Fruit fly (Drosophila melanogaster) whole organism: ENCODE data around the gene Dcr-1.

Experiments
- CG8478 ChIP-seq: fragments of >200 bp; optimal IDR thresholded peaks from 2 replicates; lab custom pipeline; 2018; ENCODE audit warnings: inconsistent platforms
- Dll ChIP-seq: fragments of >200 bp; optimal IDR thresholded peaks from 2 replicates; lab custom pipeline; 2017
- EcR ChIP-seq, 2 experiments: fragments of >200 bp; optimal IDR thresholded peaks; 2 replicates each; lab custom pipeline; 2017; ENCODE audit warnings: missing biosample characterization in 2 of 2, missing genetic modification characterization in 2 of 2, missing genetic modification reagents in 2 of 2
- pan ChIP-seq: fragments of >200 bp; optimal IDR thresholded peaks from 2 replicates; lab custom pipeline; 2017
- psq ChIP-seq: fragments of >200 bp; optimal IDR thresholded peaks from 2 replicates; lab custom pipeline; 2017
- usp ChIP-seq: fragments of >200 bp; optimal IDR thresholded peaks from 2 replicates; lab custom pipeline; 2017; ENCODE audit warnings: missing biosample characterization, missing genetic modification characterization, mixed read lengths

Dcr-1 gene

DNA sequence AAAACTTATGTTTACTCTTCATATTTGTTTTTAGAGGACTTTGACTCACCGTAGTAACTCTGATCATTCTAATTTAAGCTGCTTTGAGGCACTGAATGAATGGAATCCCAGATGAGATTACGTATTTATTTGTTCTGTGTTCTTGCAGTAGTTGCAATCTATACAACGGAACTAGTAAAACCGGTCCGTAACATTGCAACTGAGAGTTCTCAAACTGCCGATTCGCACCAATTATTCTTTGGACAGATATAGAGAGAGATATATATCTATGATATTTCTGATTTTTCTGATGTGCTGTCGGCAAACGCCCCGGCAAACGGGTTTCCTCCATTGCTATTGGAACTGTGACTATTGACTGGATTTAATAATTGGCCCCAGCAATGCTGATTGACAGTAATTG lies 26.7 kb upstream of the Dcr-1 start, which contains the start of gene CG13841:
Gene CG13841, minus strand, starts transcription at position 101 of the 400 bp plus-strand sequence.
- TF ChIP-seq usp (GFP tag; lab: Kevin White, UChicago) (no peak), psq (no peak), Dll (no peak), EcR (GFP tag; optimal IDR thresholded peaks at IDR 0.05; lab: Kevin White, UChicago) (no peak), pan (lab: Kevin White, UChicago) (no peak), CG8478 (lab: Kevin White, UChicago) (no peak)

DNA sequence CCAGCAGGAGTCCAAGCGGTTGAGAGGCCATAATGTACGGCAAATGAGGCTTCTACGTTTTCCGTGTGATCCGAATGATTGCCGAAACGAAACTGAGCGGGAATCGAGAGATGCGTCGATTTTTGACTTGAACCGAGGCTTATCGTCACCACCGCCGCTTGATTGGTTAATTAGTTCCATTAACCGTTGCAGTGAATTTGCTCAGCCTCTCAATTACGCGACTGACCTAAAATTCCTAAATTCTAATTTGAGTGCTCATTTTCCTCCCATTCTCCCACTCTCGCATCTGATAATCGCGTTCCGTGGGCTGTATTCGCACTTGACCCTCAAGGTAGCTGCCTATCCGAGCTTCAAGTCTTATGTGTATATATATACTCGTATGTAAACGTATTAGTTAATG lies 25.2 kb upstream of the Dcr-1 start, which contains the start of gene Nepl15:
Gene Nepl15, minus strand, starts transcription at position 101 of the 400 bp plus-strand sequence.
- no peak for TF ChIP-seq Dll
- TF ChIP-seq pan (lab: Kevin White, UChicago): no peak
- TF ChIP-seq EcR (GFP tag; optimal IDR thresholded peaks at IDR 0.05; lab: Kevin White, UChicago): no peak
- no peak for TF ChIP-seq usp (GFP tag; lab: Kevin White, UChicago)
- TF ChIP-seq CG8478 (lab: Kevin White, UChicago): no peak
- TF ChIP-seq psq: no peak

DNA sequence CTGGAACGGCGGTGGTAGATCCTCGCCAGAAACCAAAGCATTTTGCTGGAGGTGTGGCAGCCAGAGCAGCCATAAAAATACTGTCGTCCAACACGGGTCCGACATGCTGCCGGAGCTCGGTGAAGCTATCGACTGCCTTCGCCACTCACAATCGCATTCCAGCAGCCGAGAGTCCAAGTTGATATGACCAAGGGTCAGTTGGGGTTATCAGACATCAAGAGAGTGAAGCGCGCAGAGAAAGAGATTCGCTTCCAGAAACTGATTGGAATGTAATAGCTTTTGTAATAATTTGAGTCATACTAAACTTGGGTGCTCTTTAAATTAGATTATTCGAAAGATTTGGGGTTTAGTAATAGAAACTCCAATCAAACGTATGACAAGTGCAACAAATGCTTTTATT lies 22.7 kb upstream of the Dcr-1 start, which contains the start of gene Nepl14:
Gene Nepl14, minus strand, starts transcription at position 125 of the 400 bp plus-strand sequence.
- TF ChIP-seq Dll: no peak
- TF ChIP-seq psq: no peak
- no peak for TF ChIP-seq EcR (GFP tag; optimal IDR thresholded peaks at IDR 0.05; lab: Kevin White, UChicago)
- no peak for TF ChIP-seq pan (lab: Kevin White, UChicago)
- TF ChIP-seq usp (GFP tag; lab: Kevin White, UChicago): no peak
- TF ChIP-seq CG8478 (lab: Kevin White, UChicago): no peak

DNA sequence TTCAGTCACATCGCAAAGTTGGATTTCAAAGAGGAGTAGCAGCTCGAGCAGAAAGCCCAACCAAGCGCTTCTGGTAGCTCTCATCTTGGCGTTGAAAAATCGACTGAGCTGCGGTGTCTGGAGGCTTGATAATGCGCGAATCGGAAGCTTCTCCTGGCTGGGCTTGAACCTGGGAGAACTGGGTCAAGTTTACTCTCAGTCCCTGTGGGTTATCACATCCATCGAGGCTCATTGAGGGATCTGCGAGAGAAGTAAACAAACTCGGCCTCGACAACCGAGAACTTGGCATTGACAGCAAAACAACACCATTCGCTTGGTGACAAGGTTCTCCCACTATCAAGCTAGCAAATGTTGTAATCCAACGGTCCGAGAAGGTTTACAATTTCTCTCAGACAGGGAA lies 20.1 kb upstream of the Dcr-1 start, which contains the start of gene Nepl13:
Gene Nepl13, minus strand, starts transcription at position 89 of the 400 bp plus-strand sequence.
- TF ChIP-seq psq: no peak
- TF ChIP-seq Dll: no peak
- no peak for TF ChIP-seq CG8478 (lab: Kevin White, UChicago)
- no peak for TF ChIP-seq pan (lab: Kevin White, UChicago)
- no peak for TF ChIP-seq usp (GFP tag; lab: Kevin White, UChicago)
- no peak for TF ChIP-seq EcR (GFP tag; optimal IDR thresholded peaks at IDR 0.05; lab: Kevin White, UChicago)

DNA sequence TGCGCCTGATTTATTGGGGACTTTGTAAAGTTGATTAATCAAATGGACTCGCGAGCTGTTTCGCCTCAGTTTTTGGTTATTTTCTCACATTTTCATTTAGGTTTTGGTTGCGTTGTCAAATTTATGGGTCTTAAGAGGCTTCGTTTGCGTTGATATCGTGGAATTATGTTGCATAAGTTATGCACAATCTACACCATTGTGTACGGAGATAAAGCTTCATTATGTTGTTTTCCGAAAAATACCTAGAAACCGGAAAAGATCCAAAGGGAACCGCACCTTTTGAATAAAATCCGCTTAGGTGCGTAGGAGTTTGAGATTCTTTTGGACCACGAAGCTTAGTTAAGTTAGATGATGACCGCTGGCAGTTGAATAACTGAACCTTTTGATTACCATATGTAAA lies 16.2 kb upstream of the Dcr-1 start:
- TF ChIP-seq Dll (no peak), usp (GFP tag; lab: Kevin White, UChicago) (no peak), pan (lab: Kevin White, UChicago) (no peak), psq (no peak), CG8478 (lab: Kevin White, UChicago) (no peak), EcR (GFP tag; optimal IDR thresholded peaks at IDR 0.05; lab: Kevin White, UChicago) (no peak)

DNA sequence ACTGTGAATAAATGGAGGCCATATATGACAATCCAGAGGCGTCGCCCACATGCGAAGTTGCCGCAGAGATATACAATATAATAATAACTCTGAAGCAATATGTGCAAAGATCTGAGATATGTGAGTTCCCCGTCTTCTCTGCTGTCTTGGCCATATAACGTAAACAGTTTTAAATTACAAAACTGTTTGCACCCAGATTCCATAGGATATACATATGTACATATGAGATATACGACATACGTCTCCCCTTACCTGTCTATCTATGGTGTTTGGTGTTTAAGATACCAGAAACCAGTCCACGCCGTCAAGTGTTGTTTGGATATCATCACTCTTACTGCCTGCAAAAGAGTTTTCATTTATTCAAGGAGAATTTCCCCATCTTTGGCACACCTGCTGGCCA lies 15.4 kb upstream of the Dcr-1 start:
- TF ChIP-seq CG8478 (lab: Kevin White, UChicago): no peak
- no peak for TF ChIP-seq psq
- TF ChIP-seq Dll: no peak
- TF ChIP-seq pan (lab: Kevin White, UChicago): no peak
- no peak for TF ChIP-seq EcR (GFP tag; optimal IDR thresholded peaks at IDR 0.05; lab: Kevin White, UChicago)
- no peak for TF ChIP-seq usp (GFP tag; lab: Kevin White, UChicago)

DNA sequence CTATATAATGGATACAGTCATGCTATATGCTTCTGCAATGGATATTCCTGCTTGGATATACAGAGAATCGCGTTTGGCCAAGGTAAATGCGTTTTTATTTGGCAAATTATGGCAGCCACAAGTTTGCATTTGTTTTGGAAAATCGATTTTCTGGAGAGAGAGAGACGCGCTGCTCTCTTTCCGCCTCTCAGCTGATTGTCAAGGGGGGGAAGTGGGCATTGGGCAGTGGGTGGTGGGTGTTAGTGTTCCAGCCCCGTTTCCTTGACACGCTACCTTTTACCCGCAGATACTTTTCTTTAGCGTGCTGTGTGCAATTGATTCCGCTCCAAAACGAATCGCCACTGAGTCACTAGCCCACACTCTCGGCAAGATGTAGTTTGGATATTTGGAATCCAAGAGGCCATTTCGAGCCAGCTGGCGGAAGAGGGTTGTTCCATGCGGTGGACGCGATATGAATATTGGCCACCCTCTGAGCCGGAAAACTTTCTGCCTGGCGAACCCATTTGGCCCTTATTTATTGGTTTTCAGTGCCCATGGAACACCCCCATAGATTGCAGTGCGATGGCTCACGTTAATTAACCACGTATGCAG lies 14.4 kb upstream of the Dcr-1 start:
- no peak for TF ChIP-seq CG8478 (lab: Kevin White, UChicago)
- TF ChIP-seq Dll: peak; percentile 27

DNA sequence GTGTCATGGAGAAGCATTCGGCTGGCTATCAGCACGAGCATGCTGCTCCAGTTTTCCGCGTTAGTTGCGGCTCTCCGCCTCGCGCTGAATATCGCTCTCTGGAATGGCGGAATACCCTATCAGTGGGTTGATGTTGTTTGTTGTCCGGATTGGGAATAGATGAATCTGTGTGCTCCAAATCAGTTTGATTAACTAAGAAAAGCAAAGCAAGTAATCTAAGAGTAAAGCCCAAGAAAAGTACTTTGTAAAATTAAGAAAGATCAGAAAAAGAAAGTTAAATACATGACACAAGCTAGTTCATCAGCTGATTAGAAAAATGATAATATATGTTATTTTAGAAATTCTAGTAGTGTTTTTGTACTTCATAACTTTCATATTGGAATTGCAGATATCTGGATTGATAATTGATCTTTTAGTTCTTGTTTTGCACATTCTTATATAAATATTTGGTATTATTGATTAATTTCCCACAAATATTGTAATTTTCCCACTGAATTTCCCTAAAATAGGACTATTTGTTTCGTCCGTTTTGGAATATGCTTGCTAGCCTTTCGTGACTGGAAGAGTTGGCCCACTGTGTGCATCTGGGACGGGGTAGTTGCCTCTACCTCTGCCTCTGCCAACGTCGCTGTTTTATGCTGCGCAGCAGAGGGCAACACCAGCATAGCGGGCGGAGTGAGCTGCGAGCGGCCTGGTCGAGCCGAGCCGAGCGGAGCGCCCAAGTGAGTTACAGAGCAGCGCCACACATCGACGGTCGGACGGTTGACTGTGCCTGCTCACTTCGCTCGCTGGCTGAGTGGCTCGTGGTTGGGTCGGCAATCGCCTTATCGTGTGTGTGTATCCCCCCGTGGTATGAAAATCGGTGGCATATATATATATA lies 13.2 kb upstream of the Dcr-1 start:
- no peak for TF ChIP-seq usp (GFP tag; lab: Kevin White, UChicago)
- peak; percentile 61 for TF ChIP-seq Dll

DNA sequence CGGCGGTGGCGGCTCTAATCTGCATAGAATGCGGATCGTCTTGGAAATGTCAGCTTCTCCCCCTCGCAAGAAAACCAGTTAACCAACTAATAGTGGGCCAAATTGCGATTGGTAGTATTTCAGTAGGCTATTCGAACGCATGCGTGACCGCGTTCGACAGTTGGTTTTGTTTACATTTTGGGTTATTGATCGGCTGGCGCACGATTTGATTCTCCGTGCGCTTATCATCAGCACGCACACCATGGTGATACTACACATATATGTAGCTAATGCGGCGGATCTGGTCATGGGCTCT lies 12.7 kb upstream of the Dcr-1 start:
- TF ChIP-seq Dll (no peak), usp (GFP tag; lab: Kevin White, UChicago) (no peak), pan (lab: Kevin White, UChicago) (no peak), psq (no peak), CG8478 (lab: Kevin White, UChicago) (no peak), EcR (GFP tag; optimal IDR thresholded peaks at IDR 0.05; lab: Kevin White, UChicago) (no peak)

DNA sequence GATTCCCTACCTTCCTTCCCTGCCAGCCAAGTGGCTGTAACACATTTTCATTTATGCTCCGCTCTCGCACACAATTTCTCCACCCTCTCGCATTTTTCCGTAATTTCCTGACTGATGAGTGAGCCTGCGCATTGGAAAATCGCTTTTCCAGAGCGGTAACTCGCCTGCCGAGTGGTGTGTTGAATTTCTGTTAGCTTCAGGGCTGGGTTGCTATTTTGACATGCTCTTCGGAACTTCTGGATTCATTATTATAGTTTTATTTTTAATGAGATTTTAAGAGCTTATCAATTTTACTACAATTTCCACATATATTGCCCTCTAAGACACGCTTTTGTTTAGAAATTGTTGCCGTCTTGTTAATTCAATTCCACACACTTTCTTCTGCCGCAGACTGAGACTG lies 12.0 kb upstream of the Dcr-1 start:
- TF ChIP-seq pan (lab: Kevin White, UChicago) (no peak), Dll (no peak), usp (GFP tag; lab: Kevin White, UChicago) (no peak), EcR (GFP tag; optimal IDR thresholded peaks at IDR 0.05; lab: Kevin White, UChicago) (no peak), psq (no peak), CG8478 (lab: Kevin White, UChicago) (no peak)

DNA sequence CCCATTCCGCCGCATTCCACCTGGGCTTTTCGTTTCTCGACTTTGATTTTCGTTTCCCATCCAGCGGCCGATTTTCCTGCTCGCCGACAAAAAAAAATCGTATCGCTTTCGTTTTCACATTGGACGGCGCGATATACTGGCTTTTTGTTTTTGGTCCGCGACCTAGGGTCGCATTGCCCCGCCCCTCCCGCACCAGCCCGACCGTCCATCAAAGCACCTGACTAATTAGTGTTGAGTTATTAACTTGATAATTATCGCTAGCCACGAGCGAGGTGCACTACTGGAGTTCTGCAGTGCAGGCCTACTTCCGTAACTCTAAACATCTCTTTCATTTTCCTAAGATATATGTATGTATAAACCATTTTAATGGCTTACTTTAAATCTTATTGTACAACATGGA lies 10.8 kb upstream of the Dcr-1 start:
- TF ChIP-seq usp (GFP tag; lab: Kevin White, UChicago) (no peak), CG8478 (lab: Kevin White, UChicago) (no peak), psq (no peak), pan (lab: Kevin White, UChicago) (no peak), EcR (GFP tag; optimal IDR thresholded peaks at IDR 0.05; lab: Kevin White, UChicago) (no peak), Dll (no peak)

DNA sequence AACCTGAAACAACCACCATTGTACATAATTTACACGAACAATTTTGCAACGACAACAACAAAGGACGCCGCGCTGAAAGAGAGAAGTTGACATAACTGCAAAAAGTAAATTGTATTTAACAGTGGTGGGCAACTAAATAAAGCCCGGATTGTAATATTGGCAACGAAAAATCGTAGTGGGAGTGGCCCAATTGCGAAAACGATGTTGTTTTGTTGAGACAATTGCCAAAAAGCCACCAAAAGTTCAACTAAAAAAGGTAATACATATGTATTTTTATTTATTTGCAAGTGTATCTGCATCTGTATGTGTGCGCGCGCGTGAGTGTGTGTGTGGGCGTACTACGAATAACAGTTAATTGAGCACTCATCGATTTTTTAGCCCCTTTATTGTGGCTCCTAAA lies 10.2 kb upstream of the Dcr-1 start:
- TF ChIP-seq EcR (GFP tag; optimal IDR thresholded peaks at IDR 0.05; lab: Kevin White, UChicago) (no peak), Dll (no peak), usp (GFP tag; lab: Kevin White, UChicago) (no peak), pan (lab: Kevin White, UChicago) (no peak), psq (no peak), CG8478 (lab: Kevin White, UChicago) (no peak)
